Fruit fly (Drosophila melanogaster) whole organism, embryonic: ENCODE results near the gene GstO2.

Experiments used
- Adf1 ChIP-seq: fragments of 200-800 bp; sonication (Bioruptor generic); IDR thresholded peaks from 2 replicates; pipeline ENCODE4 v1.3.6; 2022; ENCODE audit warnings: missing biosample characterization, missing genetic modification characterization
- B-H1 ChIP-seq: fragments of 200-800 bp; sonication (Bioruptor generic); IDR thresholded peaks from 3 replicates; pipeline ENCODE4 v1.3.6; 2022; ENCODE audit warnings: missing biosample characterization, missing genetic modification characterization
- CG10209 ChIP-seq: fragments of 200-800 bp; sonication (Bioruptor generic); optimal IDR thresholded peaks from 3 replicates; lab custom pipeline; 2017; ENCODE audit warnings: missing biosample characterization, mild to moderate bottlenecking, missing genetic modification characterization, missing genetic modification reagents
- CG1024 ChIP-seq: fragments of 200-800 bp; sonication (Bioruptor generic); IDR thresholded peaks from 2 replicates; pipeline ENCODE4 v1.3.6; 2022; ENCODE audit warnings: missing biosample characterization, missing genetic modification characterization
- CG10462 ChIP-seq: fragments of 200-800 bp; sonication (Bioruptor generic); optimal IDR thresholded peaks from 2 replicates; lab custom pipeline; 2016; ENCODE audit warnings: missing biosample characterization, missing genetic modification characterization
- CG11504 ChIP-seq: fragments of 200-800 bp; sonication (Bioruptor generic); optimal IDR thresholded peaks from 3 replicates; lab custom pipeline; 2019; ENCODE audit warnings: missing biosample characterization, mild to moderate bottlenecking, missing genetic modification characterization, moderate library complexity
- CG12104 ChIP-seq: fragments of 200-800 bp; sonication (Bioruptor generic); optimal IDR thresholded peaks from 3 replicates; lab custom pipeline; 2016; ENCODE audit warnings: missing biosample characterization, missing genetic modification characterization
- CG14050 ChIP-seq: fragments of 200-800 bp; sonication (Bioruptor generic); IDR thresholded peaks from 3 replicates; pipeline ENCODE4 v1.3.6; 2022; ENCODE audit warnings: missing biosample characterization, missing genetic modification characterization
- CG14710 ChIP-seq: fragments of 200-800 bp; sonication (Bioruptor generic); optimal IDR thresholded peaks from 3 replicates; lab custom pipeline; 2019; ENCODE audit warnings: missing biosample characterization, mild to moderate bottlenecking, missing genetic modification characterization, moderate library complexity
- CG15479 ChIP-seq: fragments of 200-800 bp; sonication (Bioruptor generic); optimal IDR thresholded peaks from 3 replicates; lab custom pipeline; 2019; ENCODE audit warnings: missing biosample characterization, mild to moderate bottlenecking, missing genetic modification characterization, moderate library complexity
- CG1792 ChIP-seq: fragments of 200-800 bp; sonication (Bioruptor generic); optimal IDR thresholded peaks from 2 replicates; lab custom pipeline; 2016; ENCODE audit warnings: missing biosample characterization, missing genetic modification characterization
- CG3065 ChIP-seq: fragments of 200-800 bp; sonication (Bioruptor generic); optimal IDR thresholded peaks from 2 replicates; lab custom pipeline; 2016; ENCODE audit warnings: missing biosample characterization, missing genetic modification characterization
- CG3726 ChIP-seq: fragments of 200-800 bp; sonication (Bioruptor generic); IDR thresholded peaks from 3 replicates; pipeline ENCODE4, ENCODE4 v1.3.6; 2022; ENCODE audit warnings: missing biosample characterization, missing genetic modification characterization
- CG42726 ChIP-seq: fragments of 200-800 bp; sonication (Bioruptor generic); IDR thresholded peaks from 2 replicates; pipeline ENCODE4 v1.3.6; 2022; ENCODE audit warnings: missing biosample characterization, missing genetic modification characterization; ENCODE audit not compliant: partially characterized antibody
- CG6689 ChIP-seq: fragments of 200-800 bp; sonication (Bioruptor generic); IDR thresholded peaks from 2 replicates; pipeline ENCODE4 v1.3.6; 2022; ENCODE audit warnings: missing biosample characterization, missing genetic modification characterization
- CG6791 ChIP-seq: fragments of 200-800 bp; sonication (Bioruptor generic); IDR thresholded peaks from 3 replicates; pipeline ENCODE4 v1.3.6; 2022; ENCODE audit warnings: missing biosample characterization, missing genetic modification characterization; ENCODE audit not compliant: partially characterized antibody
- CG6854 ChIP-seq: fragments of 200-800 bp; sonication (Bioruptor generic); optimal IDR thresholded peaks from 3 replicates; lab custom pipeline; 2017; ENCODE audit warnings: missing biosample characterization, mild to moderate bottlenecking, missing genetic modification characterization
- CG7357 ChIP-seq: fragments of 200-800 bp; sonication (Bioruptor generic); IDR thresholded peaks from 3 replicates; pipeline ENCODE4 v1.3.6; 2022; ENCODE audit warnings: missing biosample characterization, missing genetic modification characterization
- CG8089 ChIP-seq: fragments of 200-800 bp; sonication (Bioruptor generic); optimal IDR thresholded peaks from 3 replicates; lab custom pipeline; 2016; ENCODE audit warnings: missing biosample characterization, missing genetic modification characterization
- Dref ChIP-seq: fragments of 200-800 bp; sonication (Bioruptor generic); IDR thresholded peaks from 2 replicates; pipeline ENCODE4 v1.3.6; 2022; ENCODE audit warnings: missing biosample characterization, missing genetic modification characterization
- Ets97D ChIP-seq: fragments of 200-800 bp; sonication (Bioruptor generic); optimal IDR thresholded peaks from 3 replicates; lab custom pipeline; 2016; ENCODE audit warnings: missing biosample characterization, missing genetic modification characterization
- GATAe ChIP-seq: fragments of 200-800 bp; sonication (Bioruptor generic); conservative IDR thresholded peaks from 2 replicates; pipeline ENCODE4 v1.3.6; 2022; ENCODE audit warnings: missing biosample characterization, missing genetic modification characterization
- Gug ChIP-seq: fragments of 200-800 bp; sonication (Bioruptor generic); IDR thresholded peaks from 4 replicates; pipeline ENCODE4 v1.3.6; 2022; ENCODE audit warnings: missing biosample characterization, missing genetic modification characterization
- HLH4C ChIP-seq: fragments of 200-800 bp; sonication (Bioruptor generic); IDR thresholded peaks from 3 replicates; pipeline ENCODE4 v1.3.6; 2022; ENCODE audit warnings: missing biosample characterization, missing genetic modification characterization; ENCODE audit not compliant: partially characterized antibody
- Hr78 ChIP-seq, 2 experiments: fragments of 200-800 bp in 1 of 2; fragments of >200 bp in 1 of 2; sonication (Bioruptor generic) in 1 of 2; optimal IDR thresholded peaks; 2 replicates each; lab custom pipeline; 2017 to 2019; ENCODE audit warnings: missing biosample characterization in 2 of 2, missing genetic modification characterization in 2 of 2, mild to moderate bottlenecking in 1 of 2, moderate library complexity in 1 of 2
- Myb ChIP-seq: fragments of 200-800 bp; sonication (Bioruptor generic); optimal IDR thresholded peaks from 2 replicates; lab custom pipeline; 2016; ENCODE audit warnings: missing biosample characterization, missing genetic modification characterization
- NC2α ChIP-seq: fragments of 200-800 bp; sonication (Bioruptor generic); optimal IDR thresholded peaks from 2 replicates; lab custom pipeline; 2016; ENCODE audit warnings: missing biosample characterization, missing genetic modification characterization
- PHDP ChIP-seq: fragments of 200-800 bp; sonication (Bioruptor generic); optimal IDR thresholded peaks from 3 replicates; lab custom pipeline; 2018; ENCODE audit warnings: missing biosample characterization, mild to moderate bottlenecking, missing genetic modification characterization, moderate library complexity
- Tbp ChIP-seq: fragments of >200 bp; optimal IDR thresholded peaks from 2 replicates; lab custom pipeline; 2018; ENCODE audit warnings: missing biosample characterization, missing genetic modification characterization
- Usf ChIP-seq: fragments of 200-800 bp; sonication (Bioruptor generic); optimal IDR thresholded peaks from 2 replicates; lab custom pipeline; 2017; ENCODE audit warnings: missing genotype, missing biosample characterization, missing genetic modification characterization
- amos ChIP-seq: fragments of 200-800 bp; sonication (Bioruptor generic); IDR thresholded peaks from 2 replicates; pipeline ENCODE4 v1.3.6; 2022; ENCODE audit warnings: missing biosample characterization, missing genetic modification characterization; ENCODE audit not compliant: partially characterized antibody
- aop ChIP-seq: fragments of 200-800 bp; sonication (Bioruptor generic); IDR thresholded peaks from 2 replicates; pipeline ENCODE4 v1.3.6; 2022; ENCODE audit warnings: missing biosample characterization, missing genetic modification characterization
- ato ChIP-seq: fragments of 200-800 bp; sonication (Bioruptor generic); IDR thresholded peaks from 2 replicates; pipeline ENCODE4 v1.3.6; 2022; ENCODE audit warnings: missing biosample characterization, missing genetic modification characterization; ENCODE audit not compliant: partially characterized antibody
- bowl ChIP-seq: fragments of 200-800 bp; sonication (Bioruptor generic); IDR thresholded peaks from 2 replicates; pipeline ENCODE4 v1.3.6; 2022; ENCODE audit warnings: missing biosample characterization, missing genetic modification characterization
- corto ChIP-seq: fragments of 200-800 bp; sonication (Bioruptor generic); optimal IDR thresholded peaks from 2 replicates; lab custom pipeline; 2016; ENCODE audit warnings: missing biosample characterization, mild to moderate bottlenecking, missing genetic modification characterization, moderate library complexity
- crc ChIP-seq: fragments of 200-800 bp; sonication (Bioruptor generic); optimal IDR thresholded peaks from 2 replicates; lab custom pipeline; 2016; ENCODE audit warnings: missing biosample characterization, missing genetic modification characterization
- da ChIP-seq: fragments of 200-800 bp; sonication (Bioruptor generic); optimal IDR thresholded peaks from 2 replicates; lab custom pipeline; 2016; ENCODE audit warnings: missing biosample characterization, missing genetic modification characterization
- dan ChIP-seq: fragments of 200-800 bp; sonication (Bioruptor generic); IDR thresholded peaks from 2 replicates; pipeline ENCODE4 v1.3.6; 2022; ENCODE audit warnings: missing biosample characterization, missing genetic modification characterization
- gfzf ChIP-seq: fragments of 200-800 bp; sonication (Bioruptor generic); optimal IDR thresholded peaks from 2 replicates; lab custom pipeline; 2016; ENCODE audit warnings: missing biosample characterization, mild to moderate bottlenecking, missing genetic modification characterization, moderate library complexity
- hbn ChIP-seq: fragments of 200-800 bp; sonication (Bioruptor generic); IDR thresholded peaks from 2 replicates; pipeline ENCODE4 v1.3.6; 2022; ENCODE audit warnings: missing biosample characterization, missing genetic modification characterization; ENCODE audit not compliant: partially characterized antibody
- klu ChIP-seq: fragments of 200-800 bp; sonication (Bioruptor generic); IDR thresholded peaks from 2 replicates; pipeline ENCODE4 v1.3.6; 2022; ENCODE audit warnings: missing biosample characterization, missing genetic modification characterization
- knrl ChIP-seq: fragments of 200-800 bp; sonication (Bioruptor generic); IDR thresholded peaks from 3 replicates; pipeline ENCODE4 v1.3.6; 2022; ENCODE audit warnings: missing biosample characterization, missing genetic modification characterization; ENCODE audit not compliant: partially characterized antibody
- mld ChIP-seq: fragments of 200-800 bp; sonication (Bioruptor generic); IDR thresholded peaks from 3 replicates; pipeline ENCODE4 v1.3.6; 2022; ENCODE audit warnings: missing biosample characterization, missing genetic modification characterization; ENCODE audit not compliant: partially characterized antibody
- p53 ChIP-seq: fragments of 200-800 bp; sonication (Bioruptor generic); optimal IDR thresholded peaks from 2 replicates; lab custom pipeline; 2016; ENCODE audit warnings: missing biosample characterization, missing genetic modification characterization
- pfk ChIP-seq: fragments of 200-800 bp; sonication (Bioruptor generic); optimal IDR thresholded peaks from 2 replicates; lab custom pipeline; 2018; ENCODE audit warnings: missing biosample characterization, mild to moderate bottlenecking, missing genetic modification characterization, moderate library complexity
- sens-2 ChIP-seq: fragments of 200-800 bp; sonication (Bioruptor generic); IDR thresholded peaks from 2 replicates; pipeline ENCODE4 v1.3.6; 2022; ENCODE audit warnings: missing biosample characterization, missing genetic modification characterization
- slou ChIP-seq: fragments of 200-800 bp; sonication (Bioruptor generic); optimal IDR thresholded peaks from 3 replicates; lab custom pipeline; 2016; ENCODE audit warnings: missing biosample characterization, missing genetic modification characterization
- tin ChIP-seq: fragments of 200-800 bp; sonication (Bioruptor generic); optimal IDR thresholded peaks from 3 replicates; lab custom pipeline; 2016; ENCODE audit warnings: missing biosample characterization, missing genetic modification characterization
- trh ChIP-seq: fragments of 200-800 bp; sonication (Bioruptor generic); optimal IDR thresholded peaks from 2 replicates; lab custom pipeline; 2016; ENCODE audit warnings: missing biosample characterization, missing genetic modification characterization
- twi ChIP-seq: fragments of 200-800 bp; optimal IDR thresholded peaks from 2 replicates; lab custom pipeline; 2019; ENCODE audit warnings: missing biosample characterization, mild to moderate bottlenecking, missing genetic modification characterization, moderate library complexity

Gene GstO2

dm6 chr3L:8525691-8526421 is 2.6 kb upstream of the GstO2 start (continued):
- TF ChIP-seq HLH4C: no peak
- TF ChIP-seq ato (GFP tag; lab: Robert Waterston, UW): no peak
- peak in 1 of 2 experiments; percentile 74 for TF ChIP-seq Hr78 (GFP tag; optimal IDR thresholded peaks at IDR 0.05; lab: Kevin White, UChicago)
- no peak for TF ChIP-seq Myb (GFP tag; lab: Kevin White, UChicago)
- no peak for TF ChIP-seq CG14050 (GFP tag; lab: Robert Waterston, UW)
- no peak for TF ChIP-seq mld
- TF ChIP-seq twi (tag; lab: Kevin White, UChicago): no peak
- no peak for TF ChIP-seq Dref
- TF ChIP-seq CG11504 (tag; lab: Kevin White, UChicago): no peak
- no peak for TF ChIP-seq Gug (GFP tag; lab: Robert Waterston, UW)
- no peak for TF ChIP-seq knrl (GFP tag; lab: Robert Waterston, UW)
- peak; percentile 40; the same call in 1 of the 2 replicates for TF ChIP-seq CG6689 (GFP tag; lab: Robert Waterston, UW)
- TF ChIP-seq CG10462 (GFP tag; lab: Kevin White, UChicago): no peak
- no peak for TF ChIP-seq crc
- TF ChIP-seq CG12104 (GFP tag; lab: Kevin White, UChicago): no peak
- TF ChIP-seq CG8089: no peak
- peak; percentile 70 for TF ChIP-seq GATAe (GFP tag; lab: Robert Waterston, UW)
- TF ChIP-seq CG15479 (GFP tag; lab: Kevin White, UChicago): peak; percentile 5
- no peak for TF ChIP-seq NC2α (GFP tag; lab: Kevin White, UChicago)
- TF ChIP-seq CG1024: no peak
- TF ChIP-seq amos (GFP tag; lab: Robert Waterston, UW): no peak
- TF ChIP-seq aop (GFP tag; lab: Robert Waterston, UW): no peak
- no peak for TF ChIP-seq da (GFP tag; lab: Kevin White, UChicago)
- no peak for TF ChIP-seq CG14710 (tag; lab: Kevin White, UChicago)
- peak; percentile 27 for TF ChIP-seq CG6854
- no peak for TF ChIP-seq bowl (GFP tag; lab: Robert Waterston, UW)
- no peak for TF ChIP-seq gfzf (GFP tag; lab: Kevin White, UChicago)
- no peak for TF ChIP-seq Tbp (GFP tag; lab: Kevin White, UChicago)
- TF ChIP-seq CG1792 (GFP tag; lab: Kevin White, UChicago): no peak
- TF ChIP-seq CG7357 (GFP tag; lab: Robert Waterston, UW): no peak
- TF ChIP-seq trh: no peak
- TF ChIP-seq sens-2: no peak
- TF ChIP-seq pfk (GFP tag; lab: Kevin White, UChicago): no peak
- no peak for TF ChIP-seq hbn (GFP tag; lab: Robert Waterston, UW)
- no peak for TF ChIP-seq corto (GFP tag; lab: Kevin White, UChicago)
- TF ChIP-seq CG3065 (GFP tag; lab: Kevin White, UChicago): no peak
- TF ChIP-seq dan (GFP tag; lab: Robert Waterston, UW): no peak
- no peak for TF ChIP-seq tin (GFP tag; lab: Kevin White, UChicago)
- no peak for TF ChIP-seq p53 (GFP tag; lab: Kevin White, UChicago)
- TF ChIP-seq B-H1 (GFP tag; lab: Robert Waterston, UW): no peak; the same call in 2 of the 3 replicates
- TF ChIP-seq CG42726 (GFP tag; lab: Robert Waterston, UW): no peak
- no peak for TF ChIP-seq Ets97D (GFP tag; lab: Kevin White, UChicago)
- TF ChIP-seq CG6791 (GFP tag; lab: Robert Waterston, UW): no peak
- no peak for TF ChIP-seq CG3726
- TF ChIP-seq CG10209 (GFP tag; lab: Kevin White, UChicago): peak; percentile 54
- peak; percentile 35 for TF ChIP-seq PHDP (tag; lab: Kevin White, UChicago)
- TF ChIP-seq Adf1: peak; percentile 7; the same call in 1 of the 2 replicates
- TF ChIP-seq klu (GFP tag; lab: Robert Waterston, UW): no peak
- TF ChIP-seq Usf (GFP tag; lab: Kevin White, UChicago): peak; percentile 40
- TF ChIP-seq slou (GFP tag; lab: Kevin White, UChicago): no peak
